Worm (Caenorhabditis elegans): ENCODE results near the gene C18C4.7.

Gene C18C4.7

DNA sequence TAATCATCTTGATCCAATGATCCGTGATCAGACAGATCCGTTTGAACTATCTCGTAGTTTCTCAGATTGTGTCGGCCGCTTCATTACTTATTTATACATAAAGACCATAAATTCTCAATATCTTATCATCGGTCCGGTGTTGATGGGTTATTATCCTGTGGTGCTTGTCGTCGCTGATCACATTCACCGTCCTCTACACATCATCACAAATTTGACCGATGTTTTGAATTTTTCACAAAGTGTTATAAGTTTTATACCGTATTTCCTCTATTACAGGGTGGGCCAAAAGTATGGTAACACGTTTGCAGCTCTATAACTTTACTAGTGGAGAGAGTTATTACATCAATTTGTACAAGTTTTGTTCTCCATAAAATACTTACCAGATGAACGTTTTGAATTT is 20.9 kb upstream of the C18C4.7 start:
- TF ChIP-seq mel-28 (tag; optimal IDR thresholded peaks at IDR 0.05; ENCODE audit: borderline replicate concordance) (no peak), rec-8 (tag; optimal IDR thresholded peaks at IDR 0.05) (no peak), nfya-1 (tag; optimal IDR thresholded peaks at IDR 0.05; ENCODE audit: borderline replicate concordance, insufficient read depth) (no peak), cebp-1 (GFP tag; IDR thresholded peaks at IDR 0.05) (no peak), cebp-1 (tag; optimal IDR thresholded peaks at IDR 0.05) (no peak), nhr-80 (tag; optimal IDR thresholded peaks at IDR 0.05) (no peak), F23B12.7 (tag; optimal IDR thresholded peaks at IDR 0.05; ENCODE audit: insufficient read depth) (no peak), F57C9.4 (tag; optimal IDR thresholded peaks at IDR 0.05) (no peak), tlf-1 (GFP tag; optimal IDR thresholded peaks at IDR 0.05) (no peak), T26A5.8 (tag; optimal IDR thresholded peaks at IDR 0.05) (no peak), nhr-27 (tag; optimal IDR thresholded peaks at IDR 0.05) (no peak), B0035.1 (tag; optimal IDR thresholded peaks at IDR 0.05) (no peak), sdz-38 (tag; optimal IDR thresholded peaks at IDR 0.05) (no peak), zfh-2 (GFP tag; conservative IDR thresholded peaks at IDR 0.05) (no peak), F57A8.1 (GFP tag; optimal IDR thresholded peaks at IDR 0.05) (no peak), Y95B8A.8 (GFP tag; IDR thresholded peaks at IDR 0.05) (0 out of 2 replicates have a peak, but pooled peaks have one; percentile 38), snpc-4 (GFP tag; optimal IDR thresholded peaks at IDR 0.05) (peak; percentile 66), snpc-4 (tag; optimal IDR thresholded peaks at IDR 0.05) (peak; percentile 83 to 92 (median 86)), chd-7 (tag; optimal IDR thresholded peaks at IDR 0.05) (no peak), snpc-1.1 (tag; optimal IDR thresholded peaks at IDR 0.05; ENCODE audit: insufficient read depth) (peak; percentile 87), bed-1 (GFP tag; IDR thresholded peaks at IDR 0.05) (no peak), ama-1 (optimal IDR thresholded peaks at IDR 0.05) (no peak), ama-1 (GFP tag; optimal IDR thresholded peaks at IDR 0.05) (no peak), let-607 (tag; optimal IDR thresholded peaks at IDR 0.05) (no peak), F37B4.10 (GFP tag; IDR thresholded peaks at IDR 0.05) (no peak), cebp-2 (GFP tag; IDR thresholded peaks at IDR 0.05) (no peak), Y53G8AR.9 (GFP tag; conservative IDR thresholded peaks at IDR 0.05) (no peak), dox-1 (GFP tag; IDR thresholded peaks at IDR 0.05) (no peak), attf-5 (GFP tag; optimal IDR thresholded peaks at IDR 0.05) (no peak), lin-35 (GFP tag; optimal IDR thresholded peaks at IDR 0.05) (no peak), snpc-3.4 (tag; optimal IDR thresholded peaks at IDR 0.05) (no peak), ceh-58 (GFP tag; IDR thresholded peaks at IDR 0.05) (no peak), F22D6.2 (tag; optimal IDR thresholded peaks at IDR 0.05) (no peak), ztf-6 (GFP tag; IDR thresholded peaks at IDR 0.05) (no peak), F33H1.4 (GFP tag; IDR thresholded peaks at IDR 0.05) (peak; percentile 30; the same call in 1 of the 2 replicates), madf-3 (GFP tag; IDR thresholded peaks at IDR 0.05) (0 out of 2 replicates have a peak, but pooled peaks have one; percentile 43), hmg-20 (GFP tag; IDR thresholded peaks at IDR 0.05) (no peak), mcd-1 (GFP tag; IDR thresholded peaks at IDR 0.05) (no peak), ztf-28 (GFP tag; IDR thresholded peaks at IDR 0.05) (no peak), ztf-22 (GFP tag; optimal IDR thresholded peaks at IDR 0.05) (no peak), lsl-1 (GFP tag; optimal IDR thresholded peaks at IDR 0.05) (peak; percentile 38), ceh-79 (tag; optimal IDR thresholded peaks at IDR 0.05) (no peak), F49E8.2 (tag; optimal IDR thresholded peaks at IDR 0.05; ENCODE audit: insufficient read depth) (peak; percentile 25), ztf-3 (GFP tag; optimal IDR thresholded peaks at IDR 0.05) (no peak), egl-44 (GFP tag; IDR thresholded peaks at IDR 0.05) (peak; percentile 72; the same call in 1 of the 2 replicates), unc-130 (GFP tag; optimal IDR thresholded peaks at IDR 0.05) (no peak), ceh-100 (GFP tag; IDR thresholded peaks at IDR 0.05) (no peak), nhr-179 (tag; optimal IDR thresholded peaks at IDR 0.05) (no peak), somi-1 (GFP tag; optimal IDR thresholded peaks at IDR 0.05) (no peak)

All from whole organism, young adult.